Worm (Caenorhabditis elegans): ENCODE results near the gene slc-17.5.

- no peak for TF ChIP-seq cog-1 (tag; optimal IDR thresholded peaks at IDR 0.05)
- TF ChIP-seq ztf-29 (GFP tag; IDR thresholded peaks at IDR 0.05) = no peak
- TF ChIP-seq flt-1 (GFP tag; IDR thresholded peaks at IDR 0.05) = no peak
- no peak for TF ChIP-seq klf-2 (GFP tag; conservative IDR thresholded peaks at IDR 0.05)
- no peak for TF ChIP-seq ztf-23 (GFP tag; IDR thresholded peaks at IDR 0.05)
- TF ChIP-seq ref-1 (GFP tag; conservative IDR thresholded peaks at IDR 0.05) = no peak
- TF ChIP-seq tab-1 (GFP tag; IDR thresholded peaks at IDR 0.05) = no peak
- TF ChIP-seq med-1 (GFP tag; optimal IDR thresholded peaks at IDR 0.05; ENCODE audit: insufficient read depth) = no peak
- TF ChIP-seq T22C8.4 (GFP tag; IDR thresholded peaks at IDR 0.05) = no peak
These were observed 41.5 kb downstream of the slc-17.5 start for ce11 chrV:8243201-8243600.
